Worm (Caenorhabditis elegans): Measurements from ENCODE around the gene spp-8.

- no peak for TF ChIP-seq klf-2 (GFP tag; conservative IDR thresholded peaks at IDR 0.05)
- TF ChIP-seq ztf-23 (GFP tag; IDR thresholded peaks at IDR 0.05), result no peak
- no peak for TF ChIP-seq tab-1 (GFP tag; IDR thresholded peaks at IDR 0.05)
- TF ChIP-seq T22C8.4 (GFP tag; IDR thresholded peaks at IDR 0.05), result no peak
- TF ChIP-seq flt-1 (GFP tag; IDR thresholded peaks at IDR 0.05), result no peak
- no peak for TF ChIP-seq ref-1 (GFP tag; conservative IDR thresholded peaks at IDR 0.05)
- no peak for TF ChIP-seq med-1 (GFP tag; optimal IDR thresholded peaks at IDR 0.05; ENCODE audit: insufficient read depth)
- TF ChIP-seq ztf-29 (GFP tag; IDR thresholded peaks at IDR 0.05), result no peak
- TF ChIP-seq cog-1 (tag; optimal IDR thresholded peaks at IDR 0.05), result no peak
Measured at ce11 chrIV:8526050-8526449, 44.6 kb downstream of the spp-8 start.

Measured in whole organism, midembryonic.